Worm (Caenorhabditis elegans): Measurements from ENCODE around the gene ugtp-1.

DNA sequence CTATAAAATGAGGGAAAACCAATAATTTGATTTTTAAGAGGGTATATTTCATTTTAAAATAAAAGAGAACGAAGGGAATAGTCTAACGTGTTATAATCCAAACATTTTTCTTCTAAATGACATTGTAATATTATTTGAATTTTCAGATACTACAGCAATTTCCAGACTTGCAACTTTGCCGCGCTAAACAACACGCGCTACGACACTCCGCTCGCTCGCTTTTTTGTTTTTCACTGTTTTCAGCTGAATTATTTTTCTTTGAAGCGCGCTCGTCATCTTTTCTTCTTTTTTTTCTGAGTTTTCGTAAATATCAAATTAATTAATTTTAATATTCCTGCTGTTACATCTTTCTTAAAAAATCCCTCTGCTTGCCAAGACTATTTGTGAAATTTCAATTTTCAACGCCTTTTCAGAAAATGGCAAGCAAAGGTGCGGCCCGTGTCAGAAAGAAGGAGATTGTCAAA, 33.2 kb downstream of the ugtp-1 start, which contains the start of gene mrpl-11:
- TF ChIP-seq ama-1 (optimal IDR thresholded peaks at IDR 0.05): no peak
- no peak for TF ChIP-seq ceh-13 (GFP tag; optimal IDR thresholded peaks at IDR 0.05)
- no peak for TF ChIP-seq aly-1 (tag; optimal IDR thresholded peaks at IDR 0.05)
- TF ChIP-seq F13C5.2 (tag; optimal IDR thresholded peaks at IDR 0.05): no peak
- TF ChIP-seq tbx-37 (GFP tag; conservative IDR thresholded peaks at IDR 0.05): no peak
- TF ChIP-seq tbx-11 (GFP tag; IDR thresholded peaks at IDR 0.05): no peak
- no peak for TF ChIP-seq B0310.2 (tag; optimal IDR thresholded peaks at IDR 0.05)

Measured in whole organism, early embryonic.